ENCODE assay signal across 1 fruit fly cellular context in genomic region chr3L:8751262-8751661, dm6.
TF ChIP-seq lines count a peak whose summit lies in the region.

No protein-coding gene starts in this region.

TF ChIP-seq in whole organism, embryonic, 481 proteins besides CTCF, POLR2A, EP300 and RAD21 (continued from another document and continues in another):
- TF ChIP-seq odd (GFP tag; optimal IDR thresholded peaks at IDR 0.05; lab: Kevin White, UChicago) (peak; percentile 20), CG2678 (tag; optimal IDR thresholded peaks at IDR 0.05; lab: Kevin White, UChicago) (peak; percentile 74), Lhr (GFP tag; optimal IDR thresholded peaks at IDR 0.05; lab: Kevin White, UChicago) (peak; percentile 4), ems (GFP tag; optimal IDR thresholded peaks at IDR 0.05; lab: Kevin White, UChicago) (peak; percentile 6), prd (optimal IDR thresholded peaks at IDR 0.05; lab: Kevin White, UChicago) (no peak), prd (GFP tag; IDR thresholded peaks at IDR 0.05; lab: Robert Waterston, UW) (peak; percentile 48; the same call in 1 of the 3 replicates), pan (optimal IDR thresholded peaks at IDR 0.05; lab: Kevin White, UChicago) (no peak), pan (GFP tag; optimal IDR thresholded peaks at IDR 0.05 in 1 of 2, IDR thresholded peaks at IDR 0.05 in 1 of 2) (peak in 1 of 2 experiments; percentile 72), tx (GFP tag; optimal IDR thresholded peaks at IDR 0.05; lab: Kevin White, UChicago) (no peak), ci (GFP tag; IDR thresholded peaks at IDR 0.05; lab: Robert Waterston, UW) (peak; percentile 83), scrt (GFP tag; optimal IDR thresholded peaks at IDR 0.05; lab: Kevin White, UChicago) (peak; percentile 25), so (GFP tag; IDR thresholded peaks at IDR 0.05; lab: Robert Waterston, UW) (peak; percentile 59; the same call in 2 of the 3 replicates), ara (GFP tag; IDR thresholded peaks at IDR 0.05; lab: Robert Waterston, UW) (peak; percentile 37; the same call in 1 of the 2 replicates), fd96Cb (tag; optimal IDR thresholded peaks at IDR 0.05; lab: Kevin White, UChicago) (peak; percentile 63), CG6689 (GFP tag; IDR thresholded peaks at IDR 0.05; lab: Robert Waterston, UW) (peak; percentile 67), sqz (GFP tag; optimal IDR thresholded peaks at IDR 0.05; lab: Kevin White, UChicago) (peak; percentile 25), CG1024 (GFP tag; IDR thresholded peaks at IDR 0.05; lab: Robert Waterston, UW) (peak; percentile 52; the same call in 1 of the 2 replicates), Dref (GFP tag; IDR thresholded peaks at IDR 0.05; lab: Robert Waterston, UW) (no peak), CG17328 (GFP tag; IDR thresholded peaks at IDR 0.05; lab: Robert Waterston, UW) (peak; percentile 72), pzg (GFP tag; optimal IDR thresholded peaks at IDR 0.05; lab: Kevin White, UChicago) (no peak), CG5245 (GFP tag; optimal IDR thresholded peaks at IDR 0.05; lab: Kevin White, UChicago) (peak; percentile 24), CG12104 (GFP tag; optimal IDR thresholded peaks at IDR 0.05; lab: Kevin White, UChicago) (no peak), hkb (optimal IDR thresholded peaks at IDR 0.05; lab: Kevin White, UChicago) (no peak), hkb (GFP tag; IDR thresholded peaks at IDR 0.05; lab: Robert Waterston, UW) (peak; percentile 69), Gug (GFP tag; IDR thresholded peaks at IDR 0.05; lab: Robert Waterston, UW) (0 out of 4 replicates have a peak, but pooled peaks have one; percentile 48), Nf-YB (GFP tag; optimal IDR thresholded peaks at IDR 0.05; lab: Kevin White, UChicago) (no peak), CG6272 (GFP tag; IDR thresholded peaks at IDR 0.05; lab: Robert Waterston, UW) (no peak), fru (optimal IDR thresholded peaks at IDR 0.05; lab: Kevin White, UChicago) (no peak), CG4854 (GFP tag; optimal IDR thresholded peaks at IDR 0.05; lab: Kevin White, UChicago) (no peak), CG17385 (GFP tag; optimal IDR thresholded peaks at IDR 0.05; lab: Kevin White, UChicago) (peak; percentile 36), p53 (GFP tag; optimal IDR thresholded peaks at IDR 0.05; lab: Kevin White, UChicago) (peak; percentile 3), CG17829 (tag; optimal IDR thresholded peaks at IDR 0.05; lab: Kevin White, UChicago) (no peak), CG11723 (GFP tag; optimal IDR thresholded peaks at IDR 0.05; lab: Kevin White, UChicago) (peak; percentile 7), CHES-1-like (GFP tag; optimal IDR thresholded peaks at IDR 0.05; lab: Kevin White, UChicago) (no peak), Bdp1 (GFP tag; optimal IDR thresholded peaks at IDR 0.05; lab: Kevin White, UChicago) (peak; percentile 6), jing (GFP tag; optimal IDR thresholded peaks at IDR 0.05; lab: Kevin White, UChicago) (peak; percentile 2), sc (optimal IDR thresholded peaks at IDR 0.05; lab: Kevin White, UChicago) (no peak), sc (GFP tag; optimal IDR thresholded peaks at IDR 0.05; lab: Kevin White, UChicago) (peak; percentile 36), unc-4 (GFP tag; IDR thresholded peaks at IDR 0.05; lab: Robert Waterston, UW; ENCODE audit: partially characterized antibody) (no peak), row (GFP tag; IDR thresholded peaks at IDR 0.05; lab: Robert Waterston, UW) (peak; percentile 62), CG15514 (GFP tag; optimal IDR thresholded peaks at IDR 0.05; lab: Kevin White, UChicago) (no peak), croc (GFP tag; conservative IDR thresholded peaks at IDR 0.05; lab: Robert Waterston, UW) (peak; percentile 43; the same call in 1 of the 3 replicates), CG1832 (GFP tag; optimal IDR thresholded peaks at IDR 0.05; lab: Kevin White, UChicago) (no peak), lilli (GFP tag; optimal IDR thresholded peaks at IDR 0.05; lab: Kevin White, UChicago) (no peak), CG2712 (tag; optimal IDR thresholded peaks at IDR 0.05; lab: Kevin White, UChicago) (peak; percentile 56), CG11093 (GFP tag; IDR thresholded peaks at IDR 0.05; lab: Robert Waterston, UW) (peak; percentile 67; the same call in 2 of the 3 replicates), CG17568 (GFP tag; optimal IDR thresholded peaks at IDR 0.05; lab: Kevin White, UChicago) (no peak), CG10209 (GFP tag; optimal IDR thresholded peaks at IDR 0.05; lab: Kevin White, UChicago) (peak; percentile 50), tin (GFP tag; optimal IDR thresholded peaks at IDR 0.05; lab: Kevin White, UChicago) (peak; percentile 40), pita (GFP tag; optimal IDR thresholded peaks at IDR 0.05; lab: Kevin White, UChicago) (no peak), CG9609 (GFP tag; optimal IDR thresholded peaks at IDR 0.05; lab: Kevin White, UChicago) (no peak), lola (GFP tag; optimal IDR thresholded peaks at IDR 0.05; lab: Kevin White, UChicago) (no peak), fd3F (GFP tag; optimal IDR thresholded peaks at IDR 0.05; lab: Kevin White, UChicago) (no peak), chn (GFP tag; optimal IDR thresholded peaks at IDR 0.05; lab: Kevin White, UChicago) (peak; percentile 37), CG11560 (tag; IDR thresholded peaks at IDR 0.05; lab: Robert Waterston, UW) (0 out of 3 replicates have a peak, but pooled peaks have one; percentile 50), kay (GFP tag; optimal IDR thresholded peaks at IDR 0.05; lab: Kevin White, UChicago) (no peak), aop (GFP tag; IDR thresholded peaks at IDR 0.05; lab: Robert Waterston, UW) (no peak), pnt (GFP tag; optimal IDR thresholded peaks at IDR 0.05; lab: Kevin White, UChicago) (peak; percentile 54), CG31365 (tag; optimal IDR thresholded peaks at IDR 0.05; lab: Kevin White, UChicago) (no peak), CG4617 (GFP tag; optimal IDR thresholded peaks at IDR 0.05; lab: Kevin White, UChicago; ENCODE audit: borderline replicate concordance) (no peak), CG13624 (GFP tag; optimal IDR thresholded peaks at IDR 0.05; lab: Kevin White, UChicago) (peak; percentile 8), CG4424 (GFP tag; optimal IDR thresholded peaks at IDR 0.05; lab: Kevin White, UChicago) (peak; percentile 42), Fer1 (GFP tag; optimal IDR thresholded peaks at IDR 0.05; lab: Kevin White, UChicago) (no peak), zf30C (GFP tag; optimal IDR thresholded peaks at IDR 0.05; lab: Kevin White, UChicago) (no peak), ash1 (GFP tag; optimal IDR thresholded peaks at IDR 0.05; lab: Kevin White, UChicago) (no peak), bab2 (GFP tag; optimal IDR thresholded peaks at IDR 0.05; lab: Kevin White, UChicago) (peak; percentile 41), Abd-B (GFP tag; optimal IDR thresholded peaks at IDR 0.05; lab: Kevin White, UChicago) (peak; percentile 30), Ptx1 (GFP tag; IDR thresholded peaks at IDR 0.05; lab: Robert Waterston, UW) (peak; percentile 67), wor (GFP tag; IDR thresholded peaks at IDR 0.05; lab: Robert Waterston, UW) (peak; percentile 68), HLHmδ (GFP tag; optimal IDR thresholded peaks at IDR 0.05; lab: Kevin White, UChicago) (no peak), CrebB (tag; optimal IDR thresholded peaks at IDR 0.05; lab: Kevin White, UChicago) (no peak), jumu (GFP tag; optimal IDR thresholded peaks at IDR 0.05; lab: Kevin White, UChicago) (peak; percentile 41), ken (GFP tag; IDR thresholded peaks at IDR 0.05; lab: Robert Waterston, UW) (peak; percentile 67; the same call in 2 of the 3 replicates), Tbp (GFP tag; optimal IDR thresholded peaks at IDR 0.05; lab: Kevin White, UChicago) (no peak), Gsc (GFP tag; IDR thresholded peaks at IDR 0.05; lab: Robert Waterston, UW) (0 out of 2 replicates have a peak, but pooled peaks have one; percentile 4), inv (GFP tag; IDR thresholded peaks at IDR 0.05; lab: Robert Waterston, UW; ENCODE audit: partially characterized antibody) (no peak), CG11695 (GFP tag; IDR thresholded peaks at IDR 0.05; lab: Robert Waterston, UW) (peak; percentile 50; the same call in 1 of the 3 replicates), Pdp1 (GFP tag; optimal IDR thresholded peaks at IDR 0.05; lab: Kevin White, UChicago) (peak; percentile 17 to 33), CG4360 (GFP tag; IDR thresholded peaks at IDR 0.05; lab: Robert Waterston, UW) (no peak; the same call in 1 of the 2 replicates), gcm (GFP tag; optimal IDR thresholded peaks at IDR 0.05; lab: Kevin White, UChicago) (peak; percentile 48), CG11504 (tag; optimal IDR thresholded peaks at IDR 0.05; lab: Kevin White, UChicago) (peak; percentile 73), Meics (GFP tag; optimal IDR thresholded peaks at IDR 0.05; lab: Kevin White, UChicago) (no peak), Hr51 (GFP tag; optimal IDR thresholded peaks at IDR 0.05; lab: Kevin White, UChicago) (peak in 1 of 2 experiments; percentile 71), CG4404 (GFP tag; IDR thresholded peaks at IDR 0.05; lab: Robert Waterston, UW) (no peak), CG9797 (GFP tag; optimal IDR thresholded peaks at IDR 0.05; lab: Kevin White, UChicago) (no peak), Six4 (GFP tag; optimal IDR thresholded peaks at IDR 0.05; lab: Kevin White, UChicago) (no peak), CG6654 (GFP tag; optimal IDR thresholded peaks at IDR 0.05; lab: Kevin White, UChicago) (peak; percentile 20), Med (GFP tag; lab: Kevin White, UChicago) (peak; percentile 66), Hmr (GFP tag; optimal IDR thresholded peaks at IDR 0.05; lab: Kevin White, UChicago) (no peak), fu2 (GFP tag; optimal IDR thresholded peaks at IDR 0.05; lab: Kevin White, UChicago) (no peak), mam (GFP tag; optimal IDR thresholded peaks at IDR 0.05; lab: Kevin White, UChicago) (no peak), Dek (tag; optimal IDR thresholded peaks at IDR 0.05; lab: Kevin White, UChicago) (no peak), vnd (GFP tag; IDR thresholded peaks at IDR 0.05; lab: Robert Waterston, UW; ENCODE audit: partially characterized antibody) (no peak), CG15269 (tag; optimal IDR thresholded peaks at IDR 0.05; lab: Kevin White, UChicago) (peak; percentile 54), gem (tag; optimal IDR thresholded peaks at IDR 0.05; lab: Kevin White, UChicago) (peak; percentile 73), Eip74EF (GFP tag; optimal IDR thresholded peaks at IDR 0.05; lab: Kevin White, UChicago) (peak in 1 of 2 experiments; percentile 33), CG1529 (GFP tag; optimal IDR thresholded peaks at IDR 0.05; lab: Kevin White, UChicago) (peak; percentile 52), CG13894 (tag; optimal IDR thresholded peaks at IDR 0.05; lab: Kevin White, UChicago) (no peak), CG14014 (GFP tag; IDR thresholded peaks at IDR 0.05; lab: Robert Waterston, UW) (0 out of 2 replicates have a peak, but pooled peaks have one; percentile 23), ttk (GFP tag; IDR thresholded peaks at IDR 0.05; lab: Robert Waterston, UW) (peak; percentile 70), CG10267 (tag; optimal IDR thresholded peaks at IDR 0.05; lab: Kevin White, UChicago) (peak; percentile 41), ap (GFP tag; IDR thresholded peaks at IDR 0.05; lab: Robert Waterston, UW) (peak; percentile 52; the same call in 1 of the 2 replicates), run (tag; optimal IDR thresholded peaks at IDR 0.05; lab: Kevin White, UChicago) (peak; percentile 12), disco-r (GFP tag; optimal IDR thresholded peaks at IDR 0.05; lab: Kevin White, UChicago) (no peak), CG8388 (GFP tag; optimal IDR thresholded peaks at IDR 0.05; lab: Kevin White, UChicago) (peak; percentile 72), CG12155 (GFP tag; optimal IDR thresholded peaks at IDR 0.05; lab: Kevin White, UChicago) (no peak), kah (GFP tag; optimal IDR thresholded peaks at IDR 0.05; lab: Kevin White, UChicago) (no peak), Elba2 (GFP tag; optimal IDR thresholded peaks at IDR 0.05; lab: Kevin White, UChicago) (no peak), Hr78 (GFP tag; optimal IDR thresholded peaks at IDR 0.05; lab: Kevin White, UChicago) (peak in 1 of 2 experiments; percentile 35), dmrt99B (tag; optimal IDR thresholded peaks at IDR 0.05; lab: Kevin White, UChicago) (peak; percentile 81), ato (GFP tag; IDR thresholded peaks at IDR 0.05; lab: Robert Waterston, UW; ENCODE audit: partially characterized antibody) (no peak), lov (optimal IDR thresholded peaks at IDR 0.05; lab: Kevin White, UChicago) (no peak), lov (GFP tag; IDR thresholded peaks at IDR 0.05; lab: Robert Waterston, UW) (no peak), E2f2 (GFP tag; IDR thresholded peaks at IDR 0.05; lab: Robert Waterston, UW) (0 out of 2 replicates have a peak, but pooled peaks have one; percentile 13), Rx (GFP tag; IDR thresholded peaks at IDR 0.05; lab: Robert Waterston, UW) (peak; percentile 43), Sry-δ (GFP tag; optimal IDR thresholded peaks at IDR 0.05; lab: Kevin White, UChicago) (peak; percentile 4), CG4730 (GFP tag; IDR thresholded peaks at IDR 0.05; lab: Robert Waterston, UW) (peak; percentile 30; the same call in 1 of the 2 replicates), CG13123 (GFP tag; optimal IDR thresholded peaks at IDR 0.05; lab: Kevin White, UChicago) (no peak), CG2120 (GFP tag; optimal IDR thresholded peaks at IDR 0.05; lab: Kevin White, UChicago) (no peak), esg (GFP tag; conservative IDR thresholded peaks at IDR 0.05; lab: Robert Waterston, UW) (peak; percentile 55; the same call in 1 of the 2 replicates), Hsf (GFP tag; optimal IDR thresholded peaks at IDR 0.05; lab: Kevin White, UChicago) (peak; percentile 32), H15 (GFP tag; IDR thresholded peaks at IDR 0.05; lab: Robert Waterston, UW) (peak; percentile 34; the same call in 1 of the 3 replicates), Lim3 (GFP tag; IDR thresholded peaks at IDR 0.05; lab: Robert Waterston, UW) (no peak), bcd (GFP tag; optimal IDR thresholded peaks at IDR 0.05; lab: Kevin White, UChicago) (peak; percentile 26), Side (GFP tag; optimal IDR thresholded peaks at IDR 0.05; lab: Kevin White, UChicago) (no peak), CG12769 (tag; optimal IDR thresholded peaks at IDR 0.05; lab: Kevin White, UChicago) (no peak), CG16863 (GFP tag; optimal IDR thresholded peaks at IDR 0.05; lab: Kevin White, UChicago) (peak; percentile 32), CG2875 (GFP tag; optimal IDR thresholded peaks at IDR 0.05; lab: Kevin White, UChicago) (peak; percentile 58), CG14860 (GFP tag; IDR thresholded peaks at IDR 0.05; lab: Robert Waterston, UW; ENCODE audit: partially characterized antibody) (no peak), bsh (GFP tag; optimal IDR thresholded peaks at IDR 0.05; lab: Kevin White, UChicago) (peak in 1 of 2 experiments; percentile 72), pb (GFP tag; optimal IDR thresholded peaks at IDR 0.05; lab: Kevin White, UChicago) (peak; percentile 24)
